Fruit fly (Drosophila melanogaster) whole organism, embryonic: ENCODE measurements around the gene Not10.

ENCODE experiments used
- Aef1 ChIP-seq: fragments of 200-800 bp; sonication (Bioruptor generic); IDR thresholded peaks from 3 replicates; pipeline ENCODE4 v1.3.6; 2022; ENCODE audit warnings: missing biosample characterization, missing genetic modification characterization
- CG17802 ChIP-seq: fragments of 200-800 bp; sonication (Bioruptor generic); optimal IDR thresholded peaks from 2 replicates; lab custom pipeline; 2018; ENCODE audit warnings: missing biosample characterization, mild to moderate bottlenecking, missing genetic modification characterization, moderate library complexity
- CG2129 ChIP-seq: fragments of 200-800 bp; sonication (Bioruptor generic); IDR thresholded peaks from 2 replicates; pipeline ENCODE4 v1.3.6; 2022; ENCODE audit warnings: missing biosample characterization, missing genetic modification characterization; ENCODE audit not compliant: partially characterized antibody
- CG6272 ChIP-seq: fragments of 200-800 bp; sonication (Bioruptor generic); IDR thresholded peaks from 2 replicates; pipeline ENCODE4 v1.3.6; 2022; ENCODE audit warnings: missing biosample characterization, missing genetic modification characterization
- CG7357 ChIP-seq: fragments of 200-800 bp; sonication (Bioruptor generic); IDR thresholded peaks from 3 replicates; pipeline ENCODE4 v1.3.6; 2022; ENCODE audit warnings: missing biosample characterization, missing genetic modification characterization
- CG8924 ChIP-seq: fragments of 200-800 bp; optimal IDR thresholded peaks from 3 replicates; lab custom pipeline; 2019; ENCODE audit warnings: missing biosample characterization, mild to moderate bottlenecking, missing genetic modification characterization, moderate library complexity
- HLH4C ChIP-seq: fragments of 200-800 bp; sonication (Bioruptor generic); IDR thresholded peaks from 3 replicates; pipeline ENCODE4 v1.3.6; 2022; ENCODE audit warnings: missing biosample characterization, missing genetic modification characterization; ENCODE audit not compliant: partially characterized antibody
- amos ChIP-seq: fragments of 200-800 bp; sonication (Bioruptor generic); IDR thresholded peaks from 2 replicates; pipeline ENCODE4 v1.3.6; 2022; ENCODE audit warnings: missing biosample characterization, missing genetic modification characterization; ENCODE audit not compliant: partially characterized antibody
- dimm ChIP-seq: fragments of 200-800 bp; sonication (Bioruptor generic); IDR thresholded peaks from 2 replicates; pipeline ENCODE4 v1.3.6; 2022; ENCODE audit warnings: missing biosample characterization, missing genetic modification characterization
- grn ChIP-seq: fragments of 200-800 bp; sonication (Bioruptor generic); optimal IDR thresholded peaks from 3 replicates; lab custom pipeline; 2017; ENCODE audit warnings: missing biosample characterization, missing genetic modification characterization
- gsb-n ChIP-seq: fragments of 200-800 bp; sonication (Bioruptor generic); optimal IDR thresholded peaks from 3 replicates; lab custom pipeline; 2018; ENCODE audit warnings: missing biosample characterization, mild to moderate bottlenecking, missing genetic modification characterization
- lmd ChIP-seq: fragments of 200-800 bp; sonication (Bioruptor generic); IDR thresholded peaks from 2 replicates; pipeline ENCODE4 v1.3.6; 2022; ENCODE audit warnings: missing biosample characterization, missing genetic modification characterization

dm6 chr3R:12681275-12681674 is 50.8 kb downstream of the Not10 start, which contains the start of gene Cyp313a4:
- TF ChIP-seq lmd (GFP tag; lab: Robert Waterston, UW) (no peak), CG8924 (tag; lab: Kevin White, UChicago) (no peak), Aef1 (GFP tag; lab: Robert Waterston, UW) (no peak), CG2129 (GFP tag; lab: Robert Waterston, UW) (no peak), HLH4C (no peak), CG6272 (GFP tag; lab: Robert Waterston, UW) (no peak), CG7357 (GFP tag; lab: Robert Waterston, UW) (no peak), gsb-n (no peak), amos (GFP tag; lab: Robert Waterston, UW) (no peak), dimm (no peak), CG17802 (tag; lab: Kevin White, UChicago) (no peak), grn (GFP tag; lab: Kevin White, UChicago) (no peak)
